Worm (Caenorhabditis elegans) whole organism, L2 larva: Measurements from ENCODE around the gene cyn-1.

Source experiments
- ZK546.5 ChIP-seq: sonication (generic microtip); optimal IDR thresholded peaks from 2 replicates; lab custom pipeline; 2017; ENCODE audit warnings: missing biosample characterization, missing genetic modification characterization
- elt-1 ChIP-seq: fragments of 150-350 bp; optimal IDR thresholded peaks from 2 replicates; lab custom pipeline; 2014; ENCODE audit warnings: missing biosample characterization, missing genetic modification characterization
- lin-13 ChIP-seq: fragments of 150-350 bp; optimal IDR thresholded peaks from 2 replicates; lab custom pipeline; 2014; ENCODE audit warnings: missing biosample characterization, missing genetic modification reagents, missing genetic modification characterization
- lsy-2 ChIP-seq, 2 experiments: fragments of 150-350 bp in 1 of 2; sonication (generic microtip) in 1 of 2; optimal IDR thresholded peaks; 2 replicates each; lab custom pipeline; 2014 to 2017; ENCODE audit warnings: missing biosample characterization in 2 of 2, missing genetic modification characterization in 2 of 2
- nhr-23 ChIP-seq: fragments of 150-350 bp; optimal IDR thresholded peaks from 2 replicates; lab custom pipeline; 2014; ENCODE audit warnings: missing biosample characterization, missing genetic modification reagents, missing genetic modification characterization
- unc-39 ChIP-seq: fragments of 150-350 bp; optimal IDR thresholded peaks from 2 replicates; lab custom pipeline; 2014; ENCODE audit warnings: missing biosample characterization, missing genetic modification characterization
- ztf-4 ChIP-seq: fragments of 150-350 bp; optimal IDR thresholded peaks from 2 replicates; lab custom pipeline; 2014; ENCODE audit warnings: missing biosample characterization, missing genetic modification characterization

DNA sequence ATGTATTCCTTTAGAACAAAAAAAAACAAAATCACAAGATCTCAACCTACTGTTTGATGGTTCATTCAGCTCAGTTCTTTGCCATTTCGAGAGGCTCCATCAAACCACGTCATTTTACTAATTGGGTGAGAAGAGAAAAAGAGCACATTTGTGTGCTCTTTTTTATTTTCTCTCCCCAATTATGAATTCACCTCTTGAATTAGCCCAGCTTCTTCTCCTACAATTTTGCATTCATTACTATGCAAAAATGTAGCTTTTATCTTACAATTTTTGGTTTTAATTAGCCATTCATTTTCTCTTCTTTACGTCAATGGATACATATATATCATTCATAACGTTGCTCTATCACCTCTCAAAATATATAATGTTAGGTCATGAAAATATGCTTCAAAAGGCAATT lies 49.8 kb downstream of the cyn-1 start:
- TF ChIP-seq lsy-2 (tag; optimal IDR thresholded peaks at IDR 0.05; lab: Kevin White, UChicago) (no peak), unc-39 (no peak), ztf-4 (tag; lab: Kevin White, UChicago) (no peak), lin-13 (no peak), elt-1 (tag; lab: Kevin White, UChicago) (no peak), nhr-23 (tag; lab: Kevin White, UChicago) (no peak), ZK546.5 (tag; lab: Kevin White, UChicago) (no peak)
